Worm (Caenorhabditis elegans) whole organism, L2 larva: ENCODE results near the gene F32D1.8.

ENCODE experiments used
- ama-1 ChIP-seq: fragments of 150-350 bp; optimal IDR thresholded peaks from 2 replicates; lab custom pipeline; 2018; ENCODE audit warnings: inconsistent platforms
- ceh-82 ChIP-seq: fragments of 150-350 bp; optimal IDR thresholded peaks from 2 replicates; lab custom pipeline; 2014; ENCODE audit warnings: missing biosample characterization, missing genetic modification characterization
- elt-1 ChIP-seq: fragments of 150-350 bp; optimal IDR thresholded peaks from 2 replicates; lab custom pipeline; 2014; ENCODE audit warnings: missing biosample characterization, missing genetic modification characterization
- lin-11 ChIP-seq: fragments of 150-350 bp; sonication (generic microtip); optimal IDR thresholded peaks from 2 replicates; lab custom pipeline; 2014; ENCODE audit warnings: missing biosample characterization, missing genetic modification characterization, inconsistent platforms, mixed read lengths
- nhr-237 ChIP-seq: fragments of 150-350 bp; optimal IDR thresholded peaks from 2 replicates; lab custom pipeline; 2014; ENCODE audit warnings: missing biosample characterization, missing genetic modification characterization
- skn-1 ChIP-seq: sonication (generic microtip); optimal IDR thresholded peaks from 2 replicates; lab custom pipeline; 2017; ENCODE audit warnings: missing biosample characterization, missing genetic modification characterization
- unc-62 ChIP-seq: fragments of 150-350 bp; optimal IDR thresholded peaks from 2 replicates; lab custom pipeline; 2014; ENCODE audit warnings: missing biosample characterization, missing genetic modification reagents, missing genetic modification characterization
- ztf-4 ChIP-seq: fragments of 150-350 bp; optimal IDR thresholded peaks from 2 replicates; lab custom pipeline; 2014; ENCODE audit warnings: missing biosample characterization, missing genetic modification characterization

DNA sequence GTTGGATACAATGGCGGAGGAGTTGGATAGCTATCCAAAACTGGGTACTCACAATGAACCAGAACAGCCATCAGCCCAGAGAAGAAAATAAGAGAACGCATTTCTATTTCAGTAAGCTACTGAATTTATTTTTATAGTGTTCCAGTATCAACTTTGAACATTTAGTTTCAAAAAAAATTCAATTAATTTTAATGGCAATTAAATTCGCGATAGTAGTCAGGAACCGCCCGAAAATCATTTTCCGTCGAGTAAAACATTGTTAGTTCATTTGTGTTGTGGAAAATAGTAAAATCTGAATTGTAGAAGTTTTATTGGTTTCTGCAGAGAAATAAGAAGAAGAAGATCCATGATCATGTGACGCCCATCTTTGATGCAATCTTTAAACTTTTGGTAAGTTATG is 40.6 kb upstream of the F32D1.8 start, which contains the start of gene Y47D7A.6:
- TF ChIP-seq elt-1 (tag; lab: Kevin White, UChicago) (no peak), ztf-4 (tag; lab: Kevin White, UChicago) (no peak), ama-1 (lab: Kevin White, UChicago) (no peak), nhr-237 (tag; lab: Kevin White, UChicago) (no peak), skn-1 (tag; lab: Kevin White, UChicago) (no peak), lin-11 (tag; lab: Kevin White, UChicago) (no peak), unc-62 (no peak), ceh-82 (tag; lab: Kevin White, UChicago) (no peak)
